Worm (Caenorhabditis elegans) whole organism, L1 larva: Measurements from ENCODE around the gene ZC373.5.
A peak's percentile ranks its signal among the peaks of the same experiment; 100 is the strongest.

Experiments
- C04F5.9 ChIP-seq: sonication (generic microtip); optimal IDR thresholded peaks from 2 replicates; lab custom pipeline; 2016; ENCODE audit warnings: missing genetic modification characterization, missing compliant biosample characterization
- C16A3.4 ChIP-seq: fragments of 150-350 bp; optimal IDR thresholded peaks from 2 replicates; lab custom pipeline; 2014; ENCODE audit warnings: missing biosample characterization, missing genetic modification characterization
- C34B4.2 ChIP-seq: sonication (generic microtip); optimal IDR thresholded peaks from 2 replicates; lab custom pipeline; 2017; ENCODE audit warnings: mild to moderate bottlenecking, missing genetic modification characterization, missing compliant biosample characterization
- F16B12.6 ChIP-seq: fragments of 150-350 bp; optimal IDR thresholded peaks from 2 replicates; lab custom pipeline; 2014; ENCODE audit warnings: missing biosample characterization, missing genetic modification characterization
- Y116A8C.19 ChIP-seq: sonication (generic microtip); optimal IDR thresholded peaks from 2 replicates; lab custom pipeline; 2016; ENCODE audit warnings: missing compliant biosample characterization, missing genetic modification characterization, borderline replicate concordance
- aly-2 ChIP-seq: fragments of 150-350 bp; optimal IDR thresholded peaks from 2 replicates; lab custom pipeline; 2014; ENCODE audit warnings: missing biosample characterization, missing genetic modification characterization
- ama-1 ChIP-seq: fragments of 150-350 bp; optimal IDR thresholded peaks from 2 replicates; lab custom pipeline; 2014
- blmp-1 ChIP-seq: fragments of 150-350 bp; optimal IDR thresholded peaks from 2 replicates; lab custom pipeline; 2014; ENCODE audit warnings: missing biosample characterization, missing genetic modification characterization
- ceh-63 ChIP-seq: fragments of 200-800 bp; sonication (Bioruptor generic); optimal IDR thresholded peaks from 2 replicates; lab custom pipeline; 2018; ENCODE audit warnings: mild to moderate bottlenecking, missing genetic modification characterization, missing compliant biosample characterization
- ceh-82 ChIP-seq, 3 experiments: fragments of 150-350 bp in 1 of 3; sonication (generic microtip) in 2 of 3; optimal IDR thresholded peaks; 2 replicates each; lab custom pipeline; 2014 to 2017; ENCODE audit warnings: missing biosample characterization in 3 of 3, missing genetic modification characterization in 3 of 3
- ces-1 ChIP-seq: fragments of 150-350 bp; optimal IDR thresholded peaks from 2 replicates; lab custom pipeline; 2014; ENCODE audit warnings: missing biosample characterization, missing genetic modification reagents, missing genetic modification characterization
- dpl-1 ChIP-seq, 3 experiments: fragments of 150-350 bp in 2 of 3; sonication (generic microtip) in 1 of 3; optimal IDR thresholded peaks; 2 replicates each; lab custom pipeline; 2014 to 2017; ENCODE audit warnings: missing biosample characterization in 3 of 3, missing genetic modification characterization in 3 of 3, missing genetic modification reagents in 3 of 3
- efl-1 ChIP-seq, 4 experiments: fragments of 150-350 bp; optimal IDR thresholded peaks in 3 of 4; peaks in 1 of 4; 1 replicate in 1 of 4; 2 replicates in 3 of 4; lab custom pipeline; 2014; ENCODE audit warnings: missing biosample characterization in 2 of 4, missing genetic modification characterization in 2 of 4, missing genetic modification reagents in 2 of 4
- egl-13 ChIP-seq: sonication (generic microtip); optimal IDR thresholded peaks from 2 replicates; lab custom pipeline; 2016; ENCODE audit warnings: missing genotype, missing genetic modification reagents, missing genetic modification characterization, missing compliant biosample characterization
- egl-27 ChIP-seq, 2 experiments: fragments of 150-350 bp in 1 of 2; sonication (generic microtip); optimal IDR thresholded peaks; 3 replicates each; lab custom pipeline; 2017 to 2018; ENCODE audit warnings: missing biosample characterization in 2 of 2, missing genetic modification characterization in 2 of 2, missing genetic modification reagents in 2 of 2
- elt-2 ChIP-seq: sonication (generic microtip); optimal IDR thresholded peaks from 2 replicates; lab custom pipeline; 2016; ENCODE audit warnings: missing genetic modification characterization, mild to moderate bottlenecking, inconsistent platforms, missing compliant biosample characterization, missing genetic modification reagents
- elt-3 ChIP-seq, 6 experiments: fragments of 150-350 bp in 1 of 6; sonication (generic microtip); optimal IDR thresholded peaks; 2 replicates each; lab custom pipeline; 2017 to 2018; ENCODE audit warnings: missing biosample characterization in 6 of 6, missing genetic modification characterization in 6 of 6, inconsistent platforms in 1 of 6
- fkh-8 ChIP-seq: sonication (generic microtip); optimal IDR thresholded peaks from 2 replicates; lab custom pipeline; 2016; ENCODE audit warnings: mild to moderate bottlenecking, missing genetic modification characterization, missing compliant biosample characterization
- fos-1 ChIP-seq: fragments of 150-350 bp; optimal IDR thresholded peaks from 2 replicates; lab custom pipeline; 2014; ENCODE audit warnings: missing biosample characterization, missing genetic modification characterization
- hlh-17 ChIP-seq: fragments of 200-800 bp; sonication (Bioruptor generic); optimal IDR thresholded peaks from 2 replicates; lab custom pipeline; 2018; ENCODE audit warnings: missing genetic modification characterization, mild to moderate bottlenecking, missing compliant biosample characterization, moderate library complexity, borderline replicate concordance
- isw-1 ChIP-seq: fragments of 200-800 bp; sonication (Bioruptor generic); IDR thresholded peaks from 2 replicates; pipeline ENCODE4 v1.3.6; 2022; ENCODE audit warnings: missing genetic modification characterization, missing compliant biosample characterization
- jun-1 ChIP-seq: fragments of 150-350 bp; optimal IDR thresholded peaks from 2 replicates; lab custom pipeline; 2014; ENCODE audit warnings: missing biosample characterization, missing genetic modification reagents, missing genetic modification characterization
- lin-13 ChIP-seq: fragments of 150-350 bp; optimal IDR thresholded peaks from 2 replicates; lab custom pipeline; 2014; ENCODE audit warnings: missing biosample characterization, missing genetic modification reagents, missing genetic modification characterization
- lin-14 ChIP-seq: fragments of 200-800 bp; sonication (Bioruptor generic); optimal IDR thresholded peaks from 2 replicates; lab custom pipeline; 2018; ENCODE audit warnings: mild to moderate bottlenecking, missing genetic modification characterization, moderate library complexity, missing compliant biosample characterization
- lin-15B ChIP-seq: fragments of 150-350 bp; sonication (generic microtip); optimal IDR thresholded peaks from 3 replicates; lab custom pipeline; 2014; ENCODE audit warnings: missing biosample characterization, missing genetic modification characterization
- lin-35 ChIP-seq, 2 experiments: fragments of 150-350 bp; optimal IDR thresholded peaks; 2 replicates each; lab custom pipeline; 2014; ENCODE audit warnings: missing biosample characterization in 2 of 2, missing genetic modification characterization in 2 of 2, missing genetic modification reagents in 2 of 2
- lin-39 ChIP-seq: fragments of 150-350 bp; optimal IDR thresholded peaks from 2 replicates; lab custom pipeline; 2014; ENCODE audit warnings: missing biosample characterization, missing genetic modification reagents, missing genetic modification characterization
- lsy-2 ChIP-seq, 2 experiments: fragments of 150-350 bp; optimal IDR thresholded peaks; 2 replicates each; lab custom pipeline; 2014; ENCODE audit warnings: missing biosample characterization in 2 of 2, missing genetic modification characterization in 2 of 2
- mdl-1 ChIP-seq, 2 experiments: fragments of 150-350 bp; optimal IDR thresholded peaks; 2 replicates each; lab custom pipeline; 2014 to 2017; ENCODE audit warnings: missing biosample characterization in 2 of 2, missing genetic modification characterization in 2 of 2, inconsistent platforms in 1 of 2
- mep-1 ChIP-seq: fragments of 150-350 bp; optimal IDR thresholded peaks from 2 replicates; lab custom pipeline; 2014; ENCODE audit warnings: missing biosample characterization, missing genetic modification characterization
- nhr-11 ChIP-seq: fragments of 150-350 bp; optimal IDR thresholded peaks from 2 replicates; lab custom pipeline; 2014; ENCODE audit warnings: missing biosample characterization, missing genetic modification characterization
- nhr-12 ChIP-seq: sonication (generic microtip); optimal IDR thresholded peaks from 2 replicates; lab custom pipeline; 2017; ENCODE audit warnings: missing biosample characterization, missing genetic modification characterization
- nhr-20 ChIP-seq: sonication (generic microtip); optimal IDR thresholded peaks from 2 replicates; lab custom pipeline; 2016; ENCODE audit warnings: mild to moderate bottlenecking, missing genetic modification characterization, missing compliant biosample characterization
- nhr-237 ChIP-seq: fragments of 150-350 bp; optimal IDR thresholded peaks from 2 replicates; lab custom pipeline; 2014; ENCODE audit warnings: missing biosample characterization, missing genetic modification characterization
- nhr-28 ChIP-seq: fragments of 150-350 bp; optimal IDR thresholded peaks from 2 replicates; lab custom pipeline; 2014; ENCODE audit warnings: missing biosample characterization, missing genetic modification characterization
- nhr-47 ChIP-seq: sonication (generic microtip); optimal IDR thresholded peaks from 2 replicates; lab custom pipeline; 2016; ENCODE audit warnings: mild to moderate bottlenecking, missing genetic modification characterization, moderate library complexity, missing compliant biosample characterization
- nhr-71 ChIP-seq: sonication (generic microtip); optimal IDR thresholded peaks from 2 replicates; lab custom pipeline; 2016; ENCODE audit warnings: mild to moderate bottlenecking, missing genetic modification characterization, moderate library complexity, missing compliant biosample characterization
- nhr-76 ChIP-seq: sonication (generic microtip); optimal IDR thresholded peaks from 2 replicates; lab custom pipeline; 2017; ENCODE audit warnings: missing biosample characterization, missing genetic modification characterization
- nhr-84 ChIP-seq: sonication (generic microtip); optimal IDR thresholded peaks from 2 replicates; lab custom pipeline; 2017; ENCODE audit warnings: missing biosample characterization, missing genetic modification characterization
- nhr-85 ChIP-seq: sonication (generic microtip); peaks from one replicate; lab custom pipeline; 2016; ENCODE audit warnings: missing genetic modification characterization, inconsistent platforms, missing compliant biosample characterization
- pag-3 ChIP-seq: sonication (generic microtip); optimal IDR thresholded peaks from 2 replicates; lab custom pipeline; 2017; ENCODE audit warnings: missing genetic modification characterization, mild to moderate bottlenecking, missing compliant biosample characterization, antibody characterized with exemption, borderline replicate concordance; ENCODE audit not compliant: insufficient read depth
- pqm-1 ChIP-seq: sonication (generic microtip); optimal IDR thresholded peaks from 3 replicates; lab custom pipeline; 2017; ENCODE audit warnings: missing biosample characterization, missing genetic modification characterization
- snpc-4 ChIP-seq: fragments of 150-350 bp; optimal IDR thresholded peaks from 2 replicates; lab custom pipeline; 2014; ENCODE audit warnings: missing biosample characterization, missing genetic modification characterization
- snu-23 ChIP-seq: sonication (generic microtip); optimal IDR thresholded peaks from 2 replicates; lab custom pipeline; 2016; ENCODE audit warnings: missing genetic modification characterization, missing compliant biosample characterization
- sox-4 ChIP-seq: sonication (generic microtip); optimal IDR thresholded peaks from 2 replicates; lab custom pipeline; 2016; ENCODE audit warnings: missing genetic modification characterization, missing compliant biosample characterization
- sup-37 ChIP-seq: fragments of 200-800 bp; sonication (Bioruptor generic); optimal IDR thresholded peaks from 2 replicates; lab custom pipeline; 2018; ENCODE audit warnings: mild to moderate bottlenecking, missing genetic modification characterization, missing compliant biosample characterization
- swsn-7 ChIP-seq: sonication (generic microtip); optimal IDR thresholded peaks from 2 replicates; lab custom pipeline; 2016; ENCODE audit warnings: missing genetic modification characterization, missing compliant biosample characterization
- tbx-2 ChIP-seq: sonication (generic microtip); optimal IDR thresholded peaks from 2 replicates; lab custom pipeline; 2016; ENCODE audit warnings: missing genetic modification characterization, missing compliant biosample characterization
- unc-130 ChIP-seq: fragments of 150-350 bp; optimal IDR thresholded peaks from 2 replicates; lab custom pipeline; 2017; ENCODE audit warnings: missing biosample characterization, missing genetic modification characterization, inconsistent platforms
- unc-62 ChIP-seq: fragments of 150-350 bp; optimal IDR thresholded peaks from 2 replicates; lab custom pipeline; 2014; ENCODE audit warnings: missing biosample characterization, missing genetic modification reagents, missing genetic modification characterization
- unc-86 ChIP-seq: sonication (generic microtip); optimal IDR thresholded peaks from 2 replicates; lab custom pipeline; 2016; ENCODE audit warnings: missing genetic modification characterization, missing compliant biosample characterization
- unc-98 ChIP-seq: fragments of 200-800 bp; sonication (Bioruptor generic); IDR thresholded peaks from 2 replicates; pipeline ENCODE4 v1.3.6; 2022; ENCODE audit warnings: missing genetic modification characterization, missing compliant biosample characterization
- vab-15 ChIP-seq: sonication (generic microtip); optimal IDR thresholded peaks from 2 replicates; lab custom pipeline; 2017; ENCODE audit warnings: missing genotype, mild to moderate bottlenecking, missing genetic modification characterization, missing compliant biosample characterization
- zip-4 ChIP-seq: fragments of 200-800 bp; sonication (Bioruptor generic); optimal IDR thresholded peaks from 2 replicates; lab custom pipeline; 2018; ENCODE audit warnings: mild to moderate bottlenecking, missing genetic modification characterization, moderate library complexity, missing compliant biosample characterization

The ZC373.5 gene

ce11 chrX:10074233-10074632, at the start of gene ZC373.5:
Gene ZC373.5 (minus strand): TSS chrX:10074391.
- TF ChIP-seq lin-35 (GFP tag; optimal IDR thresholded peaks at IDR 0.05; lab: Kevin White, UChicago) (peak in 1 of 2 experiments; percentile 22), swsn-7 (tag; lab: Kevin White, UChicago) (no peak), F16B12.6 (tag; lab: Kevin White, UChicago) (no peak), egl-27 (tag; optimal IDR thresholded peaks at IDR 0.05; lab: Kevin White, UChicago) (no peak), dpl-1 (GFP tag; optimal IDR thresholded peaks at IDR 0.05; lab: Kevin White, UChicago) (no peak), nhr-84 (tag; lab: Kevin White, UChicago) (no peak), unc-62 (no peak), nhr-71 (tag; lab: Kevin White, UChicago) (peak; percentile 24), unc-86 (no peak), lin-13 (GFP tag; lab: Kevin White, UChicago) (no peak), lin-15B (no peak), snu-23 (peak; percentile 27), unc-130 (no peak), nhr-47 (tag; lab: Kevin White, UChicago) (no peak), aly-2 (tag; lab: Kevin White, UChicago) (no peak), nhr-11 (tag; lab: Kevin White, UChicago) (no peak), sup-37 (GFP tag; lab: Kevin White, UChicago) (no peak), fkh-8 (tag; lab: Kevin White, UChicago) (no peak), C34B4.2 (no peak), nhr-85 (tag; lab: Kevin White, UChicago) (peak; percentile 56), efl-1 (optimal IDR thresholded peaks at IDR 0.05; lab: Kevin White, UChicago) (no peak), efl-1 (GFP tag; optimal IDR thresholded peaks at IDR 0.05 in 1 of 2; lab: Kevin White, UChicago) (peak in 1 of 2 experiments; percentile 55), sox-4 (tag; lab: Kevin White, UChicago) (no peak), ceh-63 (GFP tag; lab: Kevin White, UChicago) (no peak), ceh-82 (tag; optimal IDR thresholded peaks at IDR 0.05; lab: Kevin White, UChicago) (no peak), nhr-28 (no peak), unc-98 (no peak), pqm-1 (no peak), egl-13 (tag; lab: Kevin White, UChicago) (no peak), jun-1 (tag; lab: Kevin White, UChicago) (no peak), lin-14 (peak; percentile 48), nhr-76 (tag; lab: Kevin White, UChicago) (no peak), tbx-2 (tag; lab: Kevin White, UChicago) (peak; percentile 7), C04F5.9 (tag; lab: Kevin White, UChicago) (no peak), hlh-17 (no peak), nhr-237 (tag; lab: Kevin White, UChicago) (no peak), ama-1 (lab: Kevin White, UChicago) (no peak), Y116A8C.19 (tag; lab: Kevin White, UChicago) (no peak), snpc-4 (tag; lab: Kevin White, UChicago) (no peak), vab-15 (tag; lab: Kevin White, UChicago) (no peak), nhr-20 (tag; lab: Kevin White, UChicago) (no peak), lsy-2 (tag; optimal IDR thresholded peaks at IDR 0.05; lab: Kevin White, UChicago) (peak in 1 of 2 experiments; percentile 23), C16A3.4 (no peak), mep-1 (tag; lab: Kevin White, UChicago) (peak; percentile 27), fos-1 (no peak), zip-4 (no peak), elt-2 (tag; lab: Kevin White, UChicago) (peak; percentile 16), isw-1 (no peak), ces-1 (GFP tag; lab: Kevin White, UChicago) (no peak), elt-3 (tag; optimal IDR thresholded peaks at IDR 0.05; lab: Kevin White, UChicago) (no peak), pag-3 (tag; lab: Kevin White, UChicago) (no peak), mdl-1 (tag; optimal IDR thresholded peaks at IDR 0.05; lab: Kevin White, UChicago) (no peak), lin-39 (no peak), blmp-1 (tag; lab: Kevin White, UChicago) (no peak), nhr-12 (tag; lab: Kevin White, UChicago) (no peak)
